Fruit fly (Drosophila melanogaster): Measurements from ENCODE around the gene ich.

Gene ich

DNA sequence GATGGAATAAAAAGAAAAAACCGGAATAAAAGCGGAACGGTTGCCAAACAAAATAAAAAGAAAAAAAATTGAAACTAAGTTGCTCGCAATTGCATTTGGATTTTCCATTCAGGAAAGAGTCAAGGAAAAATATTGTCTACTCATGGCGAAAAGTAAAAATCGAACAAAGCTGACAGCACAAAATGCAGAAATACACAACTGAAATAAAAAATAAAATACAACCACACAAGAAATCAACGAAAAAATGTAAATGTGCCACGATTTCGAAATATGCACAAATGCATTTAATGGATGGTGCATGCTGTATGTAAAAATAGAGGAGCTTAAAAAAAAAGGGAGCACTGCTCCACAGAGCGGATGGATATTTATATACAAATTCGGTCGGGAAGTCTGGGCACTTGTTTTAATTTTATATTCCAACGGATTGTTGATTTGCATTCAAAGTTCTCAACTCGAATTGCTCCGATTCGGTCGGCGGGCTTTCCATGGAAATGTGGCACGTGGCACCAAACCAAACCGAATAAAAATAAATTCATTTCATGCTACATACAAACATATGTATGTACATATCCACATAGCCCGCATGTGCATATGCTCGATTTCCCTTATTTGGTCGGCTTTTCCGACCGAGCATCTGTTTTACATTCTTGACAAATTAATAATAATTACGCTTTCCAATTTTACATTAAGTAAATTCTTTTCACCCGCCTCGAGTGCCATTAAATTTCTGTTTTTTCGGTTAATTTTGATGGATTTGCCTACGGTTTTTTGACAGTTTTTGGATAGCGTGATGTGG, 47.1 kb downstream of the ich start:
- no peak for TF ChIP-seq noc (tag; optimal IDR thresholded peaks at IDR 0.05)

dm6 chr3R:8914919-8915318, 47.9 kb downstream of the ich start:
- no peak for TF ChIP-seq noc (tag; optimal IDR thresholded peaks at IDR 0.05)

Data from whole organism, larva.